Worm (Caenorhabditis elegans): ENCODE results near the gene ckb-3.

- no peak for TF ChIP-seq nhr-12 (tag; optimal IDR thresholded peaks at IDR 0.05)
- no peak for TF ChIP-seq C16A3.4 (tag; optimal IDR thresholded peaks at IDR 0.05)
- TF ChIP-seq pag-3 (tag; optimal IDR thresholded peaks at IDR 0.05; ENCODE audit: borderline replicate concordance, insufficient read depth), result no peak
- TF ChIP-seq mep-1 (tag; optimal IDR thresholded peaks at IDR 0.05), result no peak
- no peak for TF ChIP-seq ceh-63 (GFP tag; optimal IDR thresholded peaks at IDR 0.05)
- no peak for TF ChIP-seq unc-62 (GFP tag; optimal IDR thresholded peaks at IDR 0.05)
Measured at ce11 chrIII:4374854-4375253, 4.2 kb downstream of the ckb-3 start, which contains the start of gene pals-26.

All from whole organism, L1 larva.